Fruit fly (Drosophila melanogaster) whole organism, embryonic: ENCODE results near the gene CG10947.
A peak's percentile ranks its signal among the peaks of the same experiment; 100 is the strongest.

ENCODE experiments used
- Abd-B ChIP-seq: fragments of 200-800 bp; sonication (Bioruptor generic); optimal IDR thresholded peaks from 2 replicates; lab custom pipeline; 2018; ENCODE audit warnings: missing biosample characterization, mild to moderate bottlenecking, missing genetic modification characterization, moderate library complexity
- Bdp1 ChIP-seq: fragments of 200-800 bp; sonication (Bioruptor generic); optimal IDR thresholded peaks from 3 replicates; lab custom pipeline; 2016; ENCODE audit warnings: missing biosample characterization, missing genetic modification characterization
- Bteb2 ChIP-seq: fragments of 200-800 bp; sonication (Bioruptor generic); optimal IDR thresholded peaks from 2 replicates; lab custom pipeline; 2016; ENCODE audit warnings: missing biosample characterization, missing genetic modification characterization
- CG11560 ChIP-seq: fragments of 200-800 bp; sonication (Bioruptor generic); IDR thresholded peaks from 3 replicates; pipeline ENCODE4 v1.3.6; 2022; ENCODE audit warnings: missing biosample characterization, missing genetic modification characterization
- CG11696 ChIP-seq: fragments of 200-800 bp; sonication (Bioruptor generic); IDR thresholded peaks from 2 replicates; pipeline ENCODE4 v1.3.6; 2022; ENCODE audit warnings: missing biosample characterization, missing genetic modification characterization
- CG14441 ChIP-seq: fragments of 200-800 bp; sonication (Bioruptor generic); IDR thresholded peaks from 2 replicates; pipeline ENCODE4 v1.3.6; 2022; ENCODE audit warnings: missing biosample characterization, missing genetic modification characterization
- CG17361 ChIP-seq: fragments of 200-800 bp; sonication (Bioruptor generic); IDR thresholded peaks from 3 replicates; pipeline ENCODE4 v1.3.6; 2022; ENCODE audit warnings: missing biosample characterization, missing genetic modification characterization
- CG17802 ChIP-seq: fragments of 200-800 bp; sonication (Bioruptor generic); optimal IDR thresholded peaks from 2 replicates; lab custom pipeline; 2018; ENCODE audit warnings: missing biosample characterization, mild to moderate bottlenecking, missing genetic modification characterization, moderate library complexity
- CG17912 ChIP-seq: fragments of 200-800 bp; sonication (Bioruptor generic); optimal IDR thresholded peaks from 2 replicates; lab custom pipeline; 2018; ENCODE audit warnings: missing biosample characterization, mild to moderate bottlenecking, missing genetic modification characterization
- CG2120 ChIP-seq: fragments of 200-800 bp; sonication (Bioruptor generic); optimal IDR thresholded peaks from 3 replicates; lab custom pipeline; 2016; ENCODE audit warnings: missing biosample characterization, missing genetic modification characterization
- CG2875 ChIP-seq: fragments of 200-800 bp; sonication (Bioruptor generic); optimal IDR thresholded peaks from 2 replicates; lab custom pipeline; 2017; ENCODE audit warnings: missing biosample characterization, mild to moderate bottlenecking, missing genetic modification characterization, missing genetic modification reagents
- CG31365 ChIP-seq: fragments of 200-800 bp; sonication (Bioruptor generic); optimal IDR thresholded peaks from 2 replicates; lab custom pipeline; 2018; ENCODE audit warnings: missing biosample characterization, mild to moderate bottlenecking, missing genetic modification characterization
- CG32772 ChIP-seq: fragments of 200-800 bp; sonication (Bioruptor generic); IDR thresholded peaks from 2 replicates; pipeline ENCODE4 v1.3.6; 2022; ENCODE audit warnings: missing biosample characterization, missing genetic modification characterization
- CG34422 ChIP-seq: fragments of 200-800 bp; sonication (Bioruptor generic); IDR thresholded peaks from 3 replicates; pipeline ENCODE4 v1.3.6; 2022; ENCODE audit warnings: missing biosample characterization, missing genetic modification characterization
- CG4404 ChIP-seq: fragments of 200-800 bp; sonication (Bioruptor generic); IDR thresholded peaks from 2 replicates; pipeline ENCODE4 v1.3.6; 2022; ENCODE audit warnings: missing biosample characterization, missing genetic modification characterization
- CG6689 ChIP-seq: fragments of 200-800 bp; sonication (Bioruptor generic); IDR thresholded peaks from 2 replicates; pipeline ENCODE4 v1.3.6; 2022; ENCODE audit warnings: missing biosample characterization, missing genetic modification characterization
- CG7928 ChIP-seq: fragments of 200-800 bp; sonication (Bioruptor generic); optimal IDR thresholded peaks from 2 replicates; lab custom pipeline; 2017; ENCODE audit warnings: missing biosample characterization, mild to moderate bottlenecking, missing genetic modification characterization
- CrebB ChIP-seq: fragments of 200-800 bp; sonication (Bioruptor generic); optimal IDR thresholded peaks from 3 replicates; lab custom pipeline; 2018; ENCODE audit warnings: missing biosample characterization, mild to moderate bottlenecking, missing genetic modification characterization
- Deaf1 ChIP-seq: fragments of 200-800 bp; optimal IDR thresholded peaks from 3 replicates; lab custom pipeline; 2019; ENCODE audit warnings: missing biosample characterization, mild to moderate bottlenecking, missing genetic modification characterization, moderate library complexity
- Dip2 ChIP-seq: fragments of 200-800 bp; sonication (Bioruptor generic); IDR thresholded peaks from 2 replicates; pipeline ENCODE4 v1.3.6; 2022; ENCODE audit warnings: missing biosample characterization, missing genetic modification characterization
- Doc2 ChIP-seq: fragments of 200-800 bp; sonication (Bioruptor generic); IDR thresholded peaks from 2 replicates; pipeline ENCODE4 v1.3.6; 2022; ENCODE audit warnings: missing biosample characterization, missing genetic modification characterization
- E2f1 ChIP-seq: fragments of 200-800 bp; sonication (Bioruptor generic); IDR thresholded peaks from 2 replicates; pipeline ENCODE4 v1.3.6; 2022; ENCODE audit warnings: missing biosample characterization, missing genetic modification characterization
- Gug ChIP-seq: fragments of 200-800 bp; sonication (Bioruptor generic); IDR thresholded peaks from 4 replicates; pipeline ENCODE4 v1.3.6; 2022; ENCODE audit warnings: missing biosample characterization, missing genetic modification characterization
- HLHmδ ChIP-seq: fragments of 200-800 bp; sonication (Bioruptor generic); optimal IDR thresholded peaks from 2 replicates; lab custom pipeline; 2018; ENCODE audit warnings: missing biosample characterization, mild to moderate bottlenecking, missing genetic modification characterization, moderate library complexity
- Hmr ChIP-seq: fragments of 200-800 bp; sonication (Bioruptor generic); optimal IDR thresholded peaks from 3 replicates; lab custom pipeline; 2017; ENCODE audit warnings: mild to moderate bottlenecking, missing biosample characterization, missing genetic modification reagents, missing genetic modification characterization
- Rx ChIP-seq: fragments of 200-800 bp; sonication (Bioruptor generic); IDR thresholded peaks from 2 replicates; pipeline ENCODE4 v1.3.6; 2022; ENCODE audit warnings: missing biosample characterization, missing genetic modification characterization
- Side ChIP-seq: fragments of 200-800 bp; sonication (Bioruptor generic); optimal IDR thresholded peaks from 2 replicates; lab custom pipeline; 2016; ENCODE audit warnings: missing biosample characterization, missing genetic modification characterization
- Six4 ChIP-seq: fragments of 200-800 bp; sonication (Bioruptor generic); optimal IDR thresholded peaks from 2 replicates; lab custom pipeline; 2016; ENCODE audit warnings: missing biosample characterization, missing genetic modification characterization
- Sry-β ChIP-seq: fragments of 200-800 bp; sonication (Bioruptor generic); optimal IDR thresholded peaks from 2 replicates; lab custom pipeline; 2018; ENCODE audit warnings: missing biosample characterization, mild to moderate bottlenecking, missing genetic modification characterization, moderate library complexity
- Vsx1 ChIP-seq: fragments of 200-800 bp; sonication (Bioruptor generic); optimal IDR thresholded peaks from 2 replicates; lab custom pipeline; 2017; ENCODE audit warnings: missing biosample characterization, mild to moderate bottlenecking, missing genetic modification characterization, missing genetic modification reagents
- ac ChIP-seq: fragments of 200-800 bp; sonication (Bioruptor generic); optimal IDR thresholded peaks from 3 replicates; lab custom pipeline; 2017; ENCODE audit warnings: missing biosample characterization, mild to moderate bottlenecking, missing genetic modification characterization
- ap ChIP-seq: fragments of 200-800 bp; sonication (Bioruptor generic); IDR thresholded peaks from 2 replicates; pipeline ENCODE4 v1.3.6; 2022; ENCODE audit warnings: missing biosample characterization, missing genetic modification characterization
- ase ChIP-seq: fragments of 200-800 bp; sonication (Bioruptor generic); IDR thresholded peaks from 3 replicates; pipeline ENCODE4 v1.3.6; 2022; ENCODE audit warnings: missing biosample characterization, missing genetic modification characterization
- bab2 ChIP-seq: fragments of 200-800 bp; sonication (Bioruptor generic); optimal IDR thresholded peaks from 2 replicates; lab custom pipeline; 2016; ENCODE audit warnings: missing biosample characterization, missing genetic modification characterization
- bsh ChIP-seq, 2 experiments: fragments of 200-800 bp; sonication (Bioruptor generic); optimal IDR thresholded peaks; 2 replicates each; lab custom pipeline; 2017 to 2018; ENCODE audit warnings: mild to moderate bottlenecking in 2 of 2, missing biosample characterization in 2 of 2, missing genetic modification characterization in 2 of 2, moderate library complexity in 1 of 2
- crp ChIP-seq, 2 experiments: fragments of 200-800 bp; sonication (Bioruptor generic); optimal IDR thresholded peaks; 2 replicates in 1 of 2; 3 replicates in 1 of 2; lab custom pipeline; 2017; ENCODE audit warnings: missing biosample characterization in 2 of 2, missing genetic modification characterization in 2 of 2, mild to moderate bottlenecking in 1 of 2, moderate library complexity in 1 of 2
- fd102C ChIP-seq: fragments of 200-800 bp; sonication (Bioruptor generic); optimal IDR thresholded peaks from 2 replicates; lab custom pipeline; 2018; ENCODE audit warnings: missing biosample characterization, mild to moderate bottlenecking, missing genetic modification characterization, moderate library complexity
- gce ChIP-seq: fragments of 200-800 bp; sonication (Bioruptor generic); IDR thresholded peaks from 3 replicates; pipeline ENCODE4 v1.3.6; 2022; ENCODE audit warnings: missing biosample characterization, missing genetic modification characterization
- gsb ChIP-seq: fragments of 200-800 bp; sonication (Bioruptor generic); IDR thresholded peaks from 2 replicates; pipeline ENCODE4 v1.3.6; 2022; ENCODE audit warnings: missing biosample characterization, missing genetic modification characterization
- gsb-n ChIP-seq: fragments of 200-800 bp; sonication (Bioruptor generic); optimal IDR thresholded peaks from 3 replicates; lab custom pipeline; 2018; ENCODE audit warnings: missing biosample characterization, mild to moderate bottlenecking, missing genetic modification characterization
- her ChIP-seq: fragments of 200-800 bp; sonication (Bioruptor generic); optimal IDR thresholded peaks from 2 replicates; lab custom pipeline; 2016; ENCODE audit warnings: missing biosample characterization, missing genetic modification characterization
- jing ChIP-seq: fragments of 200-800 bp; sonication (Bioruptor generic); optimal IDR thresholded peaks from 2 replicates; lab custom pipeline; 2018; ENCODE audit warnings: missing biosample characterization, mild to moderate bottlenecking, missing genetic modification characterization
- lab ChIP-seq: fragments of 200-800 bp; sonication (Bioruptor generic); optimal IDR thresholded peaks from 3 replicates; lab custom pipeline; 2017; ENCODE audit warnings: missing biosample characterization, missing genetic modification characterization, mild to moderate bottlenecking, moderate library complexity, missing genetic modification reagents
- luna ChIP-seq: fragments of 200-800 bp; sonication (Bioruptor generic); optimal IDR thresholded peaks from 2 replicates; lab custom pipeline; 2016; ENCODE audit warnings: missing biosample characterization, missing genetic modification characterization
- mirr ChIP-seq: fragments of 200-800 bp; sonication (Bioruptor generic); optimal IDR thresholded peaks from 3 replicates; lab custom pipeline; 2018; ENCODE audit warnings: missing biosample characterization, mild to moderate bottlenecking, missing genetic modification characterization
- nom ChIP-seq: fragments of 200-800 bp; sonication (Bioruptor generic); optimal IDR thresholded peaks from 2 replicates; lab custom pipeline; 2017; ENCODE audit warnings: missing biosample characterization, missing genetic modification characterization, mild to moderate bottlenecking, moderate library complexity, missing genetic modification reagents
- oc ChIP-seq: fragments of 200-800 bp; sonication (Bioruptor generic); optimal IDR thresholded peaks from 2 replicates; lab custom pipeline; 2018; ENCODE audit warnings: missing biosample characterization, mild to moderate bottlenecking, missing genetic modification characterization, moderate library complexity
- pb ChIP-seq: fragments of 200-800 bp; sonication (Bioruptor generic); optimal IDR thresholded peaks from 3 replicates; lab custom pipeline; 2016; ENCODE audit warnings: missing biosample characterization, missing genetic modification characterization
- ranshi ChIP-seq: fragments of 200-800 bp; sonication (Bioruptor generic); IDR thresholded peaks from 2 replicates; pipeline ENCODE4 v1.3.6; 2022; ENCODE audit warnings: missing biosample characterization, missing genetic modification characterization
- repo ChIP-seq: fragments of 200-800 bp; sonication (Bioruptor generic); optimal IDR thresholded peaks from 2 replicates; lab custom pipeline; 2016; ENCODE audit warnings: missing biosample characterization, missing genetic modification characterization

Gene CG10947

DNA sequence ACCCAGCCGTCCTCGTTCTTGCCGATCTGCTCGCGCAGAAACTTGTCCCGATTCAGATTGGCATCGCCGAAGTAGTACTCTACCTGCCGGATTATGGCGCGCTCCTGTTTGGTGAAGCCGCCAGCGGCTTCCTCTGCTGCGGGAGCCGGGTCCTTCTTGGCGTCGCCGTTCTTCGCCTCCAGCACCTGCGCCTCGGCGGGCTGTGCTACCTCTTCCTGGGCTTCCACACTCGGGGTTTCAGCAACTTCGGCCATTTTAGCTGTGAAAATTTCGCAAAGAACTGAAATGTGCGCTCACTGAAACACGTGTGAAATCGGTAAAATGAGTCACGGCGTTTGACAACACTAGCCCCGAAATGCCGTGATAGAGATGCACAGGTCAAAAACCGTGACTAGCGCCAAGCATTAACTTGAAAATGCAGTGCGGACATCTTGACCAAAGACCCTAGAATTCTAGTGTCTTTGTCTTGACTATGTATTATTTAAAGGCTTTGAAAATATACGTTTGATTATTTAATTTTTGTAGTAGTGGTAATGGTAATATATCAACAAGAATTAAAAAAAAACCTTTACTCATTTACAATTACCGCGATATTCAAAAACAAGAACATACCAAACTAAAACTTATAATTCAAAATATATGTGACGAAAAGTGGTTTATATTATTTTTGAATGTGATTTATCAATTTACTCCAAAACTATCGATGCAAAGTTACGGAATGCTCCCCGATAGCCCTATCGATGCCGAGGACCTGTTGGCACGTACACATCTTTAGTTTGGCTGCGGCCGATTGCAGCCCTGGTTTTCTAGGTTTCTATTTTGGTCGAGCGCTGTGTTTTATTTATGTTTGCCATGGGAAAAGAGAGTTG, 64.7 kb downstream of the CG10947 start, which contains the start of the genes La and RtGEF (continued):
- TF ChIP-seq gsb (GFP tag; lab: Robert Waterston, UW) (no peak), fd102C (GFP tag; lab: Kevin White, UChicago) (no peak), Abd-B (GFP tag; lab: Kevin White, UChicago) (peak; percentile 42), Six4 (no peak), Vsx1 (GFP tag; lab: Kevin White, UChicago) (no peak), Rx (no peak), CG17361 (peak; percentile 77), luna (GFP tag; lab: Kevin White, UChicago) (no peak), Bteb2 (GFP tag; lab: Kevin White, UChicago) (peak; percentile 33), E2f1 (GFP tag; lab: Robert Waterston, UW) (no peak), CG7928 (GFP tag; lab: Kevin White, UChicago) (peak; percentile 92), lab (peak; percentile 43), oc (tag; lab: Kevin White, UChicago) (no peak), her (peak; percentile 31), repo (GFP tag; lab: Kevin White, UChicago) (no peak), HLHmδ (GFP tag; lab: Kevin White, UChicago) (no peak), Side (GFP tag; lab: Kevin White, UChicago) (peak; percentile 33), Sry-β (GFP tag; lab: Kevin White, UChicago) (peak; percentile 89), Dip2 (GFP tag; lab: Robert Waterston, UW) (no peak), bsh (GFP tag; optimal IDR thresholded peaks at IDR 0.05; lab: Kevin White, UChicago) (no peak), CG2875 (GFP tag; lab: Kevin White, UChicago) (no peak), nom (GFP tag; lab: Kevin White, UChicago) (no peak), Doc2 (GFP tag; lab: Robert Waterston, UW) (no peak), CG31365 (no peak), gce (GFP tag; lab: Robert Waterston, UW) (no peak), ac (GFP tag; lab: Kevin White, UChicago) (no peak), CrebB (tag; lab: Kevin White, UChicago) (no peak), pb (GFP tag; lab: Kevin White, UChicago) (no peak), mirr (GFP tag; lab: Kevin White, UChicago) (no peak), jing (GFP tag; lab: Kevin White, UChicago) (no peak), Gug (GFP tag; lab: Robert Waterston, UW) (peak; percentile 67; the same call in 2 of the 4 replicates), CG2120 (peak; percentile 71), CG6689 (no peak), CG34422 (GFP tag; lab: Robert Waterston, UW) (peak; percentile 64), ap (GFP tag; lab: Robert Waterston, UW) (no peak), CG32772 (GFP tag; lab: Robert Waterston, UW) (0 out of 2 replicates have a peak, but pooled peaks have one; percentile 15), CG11560 (tag; lab: Robert Waterston, UW) (no peak), bab2 (GFP tag; lab: Kevin White, UChicago) (peak; percentile 23), crp (GFP tag; optimal IDR thresholded peaks at IDR 0.05; lab: Kevin White, UChicago) (peak in 1 of 2 experiments; percentile 54), ase (GFP tag; lab: Robert Waterston, UW) (no peak), Deaf1 (no peak), Bdp1 (GFP tag; lab: Kevin White, UChicago) (peak; percentile 12), Hmr (GFP tag; lab: Kevin White, UChicago) (peak; percentile 41), CG11696 (no peak), CG17802 (tag; lab: Kevin White, UChicago) (no peak), CG17912 (no peak), gsb-n (tag; lab: Kevin White, UChicago) (no peak), ranshi (GFP tag; lab: Robert Waterston, UW) (no peak), CG14441 (GFP tag; lab: Robert Waterston, UW) (no peak), CG4404 (GFP tag; lab: Robert Waterston, UW) (no peak)
